Worm (Caenorhabditis elegans): Measurements from ENCODE around the gene slc-28.2.

Gene slc-28.2

DNA sequence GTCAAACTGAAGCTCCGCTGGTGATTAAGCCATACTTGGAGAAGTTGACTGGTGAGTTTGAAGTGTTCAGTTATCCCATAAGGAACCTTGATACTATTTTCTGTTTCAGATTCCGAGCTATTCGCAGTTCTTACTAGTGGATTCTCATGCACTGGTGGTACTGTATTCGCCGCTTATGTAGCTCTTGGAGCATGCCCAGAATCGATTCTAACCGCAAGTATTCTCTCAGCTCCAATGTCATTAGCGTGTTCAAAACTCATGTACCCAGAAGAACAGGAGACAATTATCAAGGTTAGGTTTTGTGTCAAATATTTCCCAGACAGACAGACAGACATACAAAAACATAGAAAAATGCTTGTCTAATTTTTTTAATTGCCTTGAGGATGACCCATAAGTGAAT, 4.9 kb downstream of the slc-28.2 start:
- TF ChIP-seq zag-1 (tag; optimal IDR thresholded peaks at IDR 0.05) (no peak), ceh-16 (tag; optimal IDR thresholded peaks at IDR 0.05) (no peak), skn-1 (tag; optimal IDR thresholded peaks at IDR 0.05) (no peak), snpc-4 (tag; optimal IDR thresholded peaks at IDR 0.05) (no peak), egl-27 (tag; optimal IDR thresholded peaks at IDR 0.05) (no peak)

- TF ChIP-seq pqm-1 (tag; optimal IDR thresholded peaks at IDR 0.05) = peak; percentile 67
- no peak for TF ChIP-seq fkh-10 (GFP tag; optimal IDR thresholded peaks at IDR 0.05)
- TF ChIP-seq nhr-43 (tag; optimal IDR thresholded peaks at IDR 0.05; ENCODE audit: poor library complexity, severe bottlenecking) = peak; percentile 18
- no peak for TF ChIP-seq tbx-2 (tag; optimal IDR thresholded peaks at IDR 0.05)
- TF ChIP-seq ceh-28 (tag; optimal IDR thresholded peaks at IDR 0.05) = peak; percentile 4
- peak; percentile 63 for TF ChIP-seq elt-2 (tag; optimal IDR thresholded peaks at IDR 0.05)
- no peak for TF ChIP-seq nhr-67 (tag; optimal IDR thresholded peaks at IDR 0.05)
Observed at ce11 chrV:3468436-3468835, 8.4 kb downstream of the slc-28.2 start, which contains the start of gene gst-33. gst-33 (minus strand) TSS chrV:3468562.

DNA sequence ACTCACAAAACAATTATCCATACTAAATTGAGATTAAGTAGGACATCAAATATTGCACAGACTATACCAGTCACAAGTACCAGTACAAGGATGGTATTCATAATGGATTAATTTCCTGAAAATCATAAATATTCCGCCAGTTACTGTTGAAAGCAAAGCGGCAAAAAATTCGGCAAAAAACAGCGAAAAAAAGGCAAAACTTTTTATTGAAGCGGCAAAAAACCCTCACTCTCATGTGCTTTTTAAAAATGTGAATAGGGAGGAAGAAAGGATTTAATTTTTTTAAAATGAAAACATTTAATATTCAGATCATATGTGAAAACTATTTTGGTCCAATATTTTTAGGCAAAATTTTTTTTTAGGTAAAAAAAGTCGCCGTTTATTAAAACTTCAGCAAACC, 10.8 kb downstream of the slc-28.2 start, which contains the start of gene srbc-29:
Gene srbc-29, minus strand, starts transcription at position 101 of the 400 bp plus-strand sequence.
- TF ChIP-seq nhr-11 (tag; optimal IDR thresholded peaks at IDR 0.05) (no peak), ceh-9 (tag; optimal IDR thresholded peaks at IDR 0.05) (no peak), lsy-12 (tag; optimal IDR thresholded peaks at IDR 0.05) (no peak), tbx-2 (tag; optimal IDR thresholded peaks at IDR 0.05) (no peak), unc-39 (tag; optimal IDR thresholded peaks at IDR 0.05) (no peak), ceh-82 (tag; optimal IDR thresholded peaks at IDR 0.05) (no peak), nhr-25 (tag; optimal IDR thresholded peaks at IDR 0.05) (no peak), nhr-77 (tag; optimal IDR thresholded peaks at IDR 0.05) (no peak), R02D3.7 (tag; optimal IDR thresholded peaks at IDR 0.05) (no peak), nhr-67 (tag; optimal IDR thresholded peaks at IDR 0.05) (no peak), lin-15B (tag; optimal IDR thresholded peaks at IDR 0.05) (no peak), elt-1 (tag; optimal IDR thresholded peaks at IDR 0.05) (no peak), mdl-1 (tag; optimal IDR thresholded peaks at IDR 0.05) (no peak), nhr-23 (tag; optimal IDR thresholded peaks at IDR 0.05) (no peak), skn-1 (tag; optimal IDR thresholded peaks at IDR 0.05) (no peak), jun-1 (tag; optimal IDR thresholded peaks at IDR 0.05) (no peak)

DNA sequence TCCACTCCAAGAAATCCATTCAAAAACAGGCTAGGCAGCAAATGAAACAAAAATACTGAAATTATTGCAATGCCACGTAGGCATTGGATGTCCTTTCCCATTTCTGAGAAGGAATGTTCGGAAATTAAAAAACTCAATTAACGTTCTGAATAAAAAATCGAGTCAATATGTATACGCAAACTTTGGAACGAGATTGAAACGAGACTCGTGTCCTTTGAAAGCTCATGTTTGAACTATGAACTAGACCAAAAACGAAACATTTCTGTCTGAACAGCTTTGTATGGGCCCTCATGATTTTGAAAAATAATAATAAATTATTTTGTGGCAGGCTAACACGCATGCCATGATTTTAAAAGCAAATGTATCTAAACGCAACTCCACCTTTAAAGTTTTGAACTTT, 15.0 kb downstream of the slc-28.2 start, which contains the start of gene oac-2:
Gene oac-2, minus strand, starts transcription at position 101 of the 400 bp plus-strand sequence.
- TF ChIP-seq ztf-4 (tag; optimal IDR thresholded peaks at IDR 0.05) (no peak), sea-2 (GFP tag; optimal IDR thresholded peaks at IDR 0.05) (no peak), ZK546.5 (tag; optimal IDR thresholded peaks at IDR 0.05) (no peak), nhr-76 (tag; optimal IDR thresholded peaks at IDR 0.05) (no peak), ceh-82 (tag; optimal IDR thresholded peaks at IDR 0.05) (no peak), hmg-11 (tag; optimal IDR thresholded peaks at IDR 0.05) (no peak), mdl-1 (tag; optimal IDR thresholded peaks at IDR 0.05) (no peak), elt-3 (tag; optimal IDR thresholded peaks at IDR 0.05) (no peak)

ce11 chrV:3476228-3476627, 16.2 kb downstream of the slc-28.2 start:
- TF ChIP-seq snpc-4 (tag; optimal IDR thresholded peaks at IDR 0.05) = no peak
- no peak for TF ChIP-seq pha-4 (tag; optimal IDR thresholded peaks at IDR 0.05)
- TF ChIP-seq ama-1 (optimal IDR thresholded peaks at IDR 0.05) = no peak
- TF ChIP-seq lin-39 (tag; optimal IDR thresholded peaks at IDR 0.05) = no peak
- no peak for TF ChIP-seq egl-5 (tag; optimal IDR thresholded peaks at IDR 0.05)
- TF ChIP-seq eor-1 (tag; optimal IDR thresholded peaks at IDR 0.05) = no peak
- TF ChIP-seq nhr-28 (tag; optimal IDR thresholded peaks at IDR 0.05) = no peak
- TF ChIP-seq nhr-76 (tag; optimal IDR thresholded peaks at IDR 0.05) = no peak
- no peak for TF ChIP-seq hmg-11 (tag; optimal IDR thresholded peaks at IDR 0.05)
- TF ChIP-seq fos-1 (tag; optimal IDR thresholded peaks at IDR 0.05) = no peak
- TF ChIP-seq ztf-11 (tag; optimal IDR thresholded peaks at IDR 0.05) = no peak
- TF ChIP-seq elt-3 (tag; optimal IDR thresholded peaks at IDR 0.05) = no peak
- no peak for TF ChIP-seq elt-2 (tag; optimal IDR thresholded peaks at IDR 0.05)
- TF ChIP-seq lsy-12 (tag; optimal IDR thresholded peaks at IDR 0.05) = no peak
- no peak for TF ChIP-seq egl-27 (tag; optimal IDR thresholded peaks at IDR 0.05)
- TF ChIP-seq nhr-67 (tag; optimal IDR thresholded peaks at IDR 0.05) = no peak
- no peak for TF ChIP-seq jun-1 (tag; optimal IDR thresholded peaks at IDR 0.05)
- TF ChIP-seq fkh-2 (tag; optimal IDR thresholded peaks at IDR 0.05) = no peak

All from whole organism, L3 larva.